Worm (Caenorhabditis elegans) whole organism, L4/young adult: Measurements from ENCODE around the gene B0222.5.

Experiments
- W03F9.2 ChIP-seq: fragments of 150-350 bp; optimal IDR thresholded peaks from 2 replicates; lab custom pipeline; 2014; ENCODE audit warnings: missing biosample characterization, missing genetic modification characterization
- him-1 ChIP-seq: sonication (generic microtip); optimal IDR thresholded peaks from 2 replicates; lab custom pipeline; 2016; ENCODE audit warnings: missing genotype, missing genetic modification reagents, missing genetic modification characterization, missing compliant biosample characterization

- no peak for TF ChIP-seq him-1 (tag; lab: Kevin White, UChicago)
- no peak for TF ChIP-seq W03F9.2 (tag; lab: Kevin White, UChicago)
Measured at ce11 chrV:9146196-9146595, 8.5 kb downstream of the B0222.5 start.
